Fruit fly (Drosophila melanogaster) whole organism, embryonic: ENCODE data around the gene E2f1.

Experiments used
- Awh ChIP-seq: fragments of 200-800 bp; sonication (Bioruptor generic); IDR thresholded peaks from 2 replicates; pipeline ENCODE4, ENCODE4 v1.3.6; 2022; ENCODE audit warnings: missing biosample characterization, missing genetic modification characterization
- B-H1 ChIP-seq: fragments of 200-800 bp; sonication (Bioruptor generic); IDR thresholded peaks from 3 replicates; pipeline ENCODE4 v1.3.6; 2022; ENCODE audit warnings: missing biosample characterization, missing genetic modification characterization
- Bteb2 ChIP-seq: fragments of 200-800 bp; sonication (Bioruptor generic); optimal IDR thresholded peaks from 2 replicates; lab custom pipeline; 2016; ENCODE audit warnings: missing biosample characterization, missing genetic modification characterization
- CG11247 ChIP-seq: fragments of 200-800 bp; sonication (Bioruptor generic); IDR thresholded peaks from 2 replicates; pipeline ENCODE4 v1.3.6; 2022; ENCODE audit warnings: missing biosample characterization, missing genetic modification characterization
- CG12391 ChIP-seq: fragments of 200-800 bp; sonication (Bioruptor generic); optimal IDR thresholded peaks from 3 replicates; lab custom pipeline; 2018; ENCODE audit warnings: missing biosample characterization, mild to moderate bottlenecking, missing genetic modification characterization, moderate library complexity
- CG12769 ChIP-seq: fragments of 200-800 bp; sonication (Bioruptor generic); optimal IDR thresholded peaks from 2 replicates; lab custom pipeline; 2019; ENCODE audit warnings: missing biosample characterization, mild to moderate bottlenecking, missing genetic modification characterization, moderate library complexity
- CG14860 ChIP-seq: fragments of 200-800 bp; sonication (Bioruptor generic); IDR thresholded peaks from 3 replicates; pipeline ENCODE4 v1.3.6; 2022; ENCODE audit warnings: missing biosample characterization, missing genetic modification characterization; ENCODE audit not compliant: partially characterized antibody
- CG14965 ChIP-seq: fragments of 200-800 bp; sonication (Bioruptor generic); optimal IDR thresholded peaks from 2 replicates; lab custom pipeline; 2016; ENCODE audit warnings: missing biosample characterization, missing genetic modification characterization, borderline replicate concordance
- CG1603 ChIP-seq: fragments of 200-800 bp; sonication (Bioruptor generic); optimal IDR thresholded peaks from 2 replicates; lab custom pipeline; 2019; ENCODE audit warnings: missing biosample characterization, mild to moderate bottlenecking, missing genetic modification characterization, moderate library complexity
- CG16813 ChIP-seq: fragments of 200-800 bp; sonication (Bioruptor generic); IDR thresholded peaks from 3 replicates; pipeline ENCODE4 v1.3.6; 2022; ENCODE audit warnings: missing biosample characterization, missing genetic modification characterization; ENCODE audit not compliant: partially characterized antibody
- CG17361 ChIP-seq: fragments of 200-800 bp; sonication (Bioruptor generic); IDR thresholded peaks from 3 replicates; pipeline ENCODE4 v1.3.6; 2022; ENCODE audit warnings: missing biosample characterization, missing genetic modification characterization
- CG17802 ChIP-seq: fragments of 200-800 bp; sonication (Bioruptor generic); optimal IDR thresholded peaks from 2 replicates; lab custom pipeline; 2018; ENCODE audit warnings: missing biosample characterization, mild to moderate bottlenecking, missing genetic modification characterization, moderate library complexity
- CG18599 ChIP-seq: fragments of 200-800 bp; sonication (Bioruptor generic); optimal IDR thresholded peaks from 3 replicates; lab custom pipeline; 2017; ENCODE audit warnings: missing biosample characterization, missing genetic modification characterization, mild to moderate bottlenecking, moderate library complexity, missing genetic modification reagents
- CG2116 ChIP-seq: fragments of 200-800 bp; sonication (Bioruptor generic); optimal IDR thresholded peaks from 3 replicates; lab custom pipeline; 2018; ENCODE audit warnings: missing biosample characterization, mild to moderate bottlenecking, missing genetic modification characterization
- CG2678 ChIP-seq: fragments of 200-800 bp; sonication (Bioruptor generic); optimal IDR thresholded peaks from 3 replicates; lab custom pipeline; 2019; ENCODE audit warnings: missing biosample characterization, mild to moderate bottlenecking, missing genetic modification characterization, moderate library complexity
- CG2875 ChIP-seq: fragments of 200-800 bp; sonication (Bioruptor generic); optimal IDR thresholded peaks from 2 replicates; lab custom pipeline; 2017; ENCODE audit warnings: missing biosample characterization, mild to moderate bottlenecking, missing genetic modification characterization, missing genetic modification reagents
- CG32772 ChIP-seq: fragments of 200-800 bp; sonication (Bioruptor generic); IDR thresholded peaks from 2 replicates; pipeline ENCODE4 v1.3.6; 2022; ENCODE audit warnings: missing biosample characterization, missing genetic modification characterization
- CG3838 ChIP-seq: fragments of 200-800 bp; sonication (Bioruptor generic); optimal IDR thresholded peaks from 3 replicates; lab custom pipeline; 2016; ENCODE audit warnings: missing biosample characterization, missing genetic modification characterization
- CG3847 ChIP-seq: fragments of 200-800 bp; sonication (Bioruptor generic); IDR thresholded peaks from 2 replicates; pipeline ENCODE4 v1.3.6; 2022; ENCODE audit warnings: missing biosample characterization, missing genetic modification characterization
- CG42726 ChIP-seq: fragments of 200-800 bp; sonication (Bioruptor generic); IDR thresholded peaks from 2 replicates; pipeline ENCODE4 v1.3.6; 2022; ENCODE audit warnings: missing biosample characterization, missing genetic modification characterization; ENCODE audit not compliant: partially characterized antibody
- CG4730 ChIP-seq: fragments of 200-800 bp; sonication (Bioruptor generic); IDR thresholded peaks from 2 replicates; pipeline ENCODE4 v1.3.6; 2022; ENCODE audit warnings: missing biosample characterization, missing genetic modification characterization
- CG8924 ChIP-seq: fragments of 200-800 bp; optimal IDR thresholded peaks from 3 replicates; lab custom pipeline; 2019; ENCODE audit warnings: missing biosample characterization, mild to moderate bottlenecking, missing genetic modification characterization, moderate library complexity
- Dad ChIP-seq: fragments of 200-800 bp; sonication (Bioruptor generic); optimal IDR thresholded peaks from 3 replicates; lab custom pipeline; 2016; ENCODE audit warnings: missing biosample characterization, missing genetic modification characterization
- Dbx ChIP-seq: fragments of 200-800 bp; sonication (Bioruptor generic); IDR thresholded peaks from 3 replicates; pipeline ENCODE4 v1.3.6; 2022; ENCODE audit warnings: missing biosample characterization, missing genetic modification characterization
- Deaf1 ChIP-seq: fragments of 200-800 bp; optimal IDR thresholded peaks from 3 replicates; lab custom pipeline; 2019; ENCODE audit warnings: missing biosample characterization, mild to moderate bottlenecking, missing genetic modification characterization, moderate library complexity
- E2f1 ChIP-seq: fragments of 200-800 bp; sonication (Bioruptor generic); IDR thresholded peaks from 2 replicates; pipeline ENCODE4 v1.3.6; 2022; ENCODE audit warnings: missing biosample characterization, missing genetic modification characterization
- H15 ChIP-seq: fragments of 200-800 bp; sonication (Bioruptor generic); IDR thresholded peaks from 3 replicates; pipeline ENCODE4 v1.3.6; 2022; ENCODE audit warnings: missing biosample characterization, missing genetic modification characterization
- Hr51 ChIP-seq, 2 experiments: fragments of 200-800 bp; sonication (Bioruptor generic); optimal IDR thresholded peaks; 2 replicates in 1 of 2; 3 replicates in 1 of 2; lab custom pipeline; 2016 to 2018; ENCODE audit warnings: missing biosample characterization in 2 of 2, missing genetic modification characterization in 2 of 2, mild to moderate bottlenecking in 1 of 2, moderate library complexity in 1 of 2
- MTF-1 ChIP-seq: fragments of 200-800 bp; sonication (Bioruptor generic); optimal IDR thresholded peaks from 2 replicates; lab custom pipeline; 2018; ENCODE audit warnings: missing biosample characterization, mild to moderate bottlenecking, missing genetic modification characterization, borderline replicate concordance
- Max ChIP-seq: fragments of 200-800 bp; sonication (Bioruptor generic); optimal IDR thresholded peaks from 2 replicates; lab custom pipeline; 2016; ENCODE audit warnings: missing biosample characterization, mild to moderate bottlenecking, missing genetic modification characterization
- Med ChIP-seq: fragments of 200-800 bp; sonication (Bioruptor generic); peaks from one replicate; lab custom pipeline; 2016; ENCODE audit warnings: missing biosample characterization, missing genetic modification characterization, mild to moderate bottlenecking, inconsistent platforms, moderate library complexity
- Opbp ChIP-seq: fragments of 200-800 bp; sonication (Bioruptor generic); IDR thresholded peaks from 3 replicates; pipeline ENCODE4 v1.3.6; 2022; ENCODE audit warnings: missing biosample characterization, missing genetic modification characterization; ENCODE audit not compliant: partially characterized antibody
- Rx ChIP-seq: fragments of 200-800 bp; sonication (Bioruptor generic); IDR thresholded peaks from 2 replicates; pipeline ENCODE4 v1.3.6; 2022; ENCODE audit warnings: missing biosample characterization, missing genetic modification characterization
- Sry-δ ChIP-seq: fragments of 200-800 bp; sonication (Bioruptor generic); optimal IDR thresholded peaks from 2 replicates; lab custom pipeline; 2016; ENCODE audit warnings: missing biosample characterization, missing genetic modification characterization
- Ssrp ChIP-seq: fragments of 200-800 bp; sonication (Bioruptor generic); optimal IDR thresholded peaks from 2 replicates; lab custom pipeline; 2018; ENCODE audit warnings: missing biosample characterization, mild to moderate bottlenecking, missing genetic modification characterization, moderate library complexity
- ara ChIP-seq: fragments of 200-800 bp; sonication (Bioruptor generic); IDR thresholded peaks from 2 replicates; pipeline ENCODE4 v1.3.6; 2022; ENCODE audit warnings: missing biosample characterization, missing genetic modification characterization
- chm ChIP-seq: fragments of 200-800 bp; sonication (Bioruptor generic); IDR thresholded peaks from 2 replicates; pipeline ENCODE4 v1.3.6; 2022; ENCODE audit warnings: missing biosample characterization, missing genetic modification characterization
- dmrt99B ChIP-seq: fragments of 200-800 bp; sonication (Bioruptor generic); optimal IDR thresholded peaks from 2 replicates; lab custom pipeline; 2018; ENCODE audit warnings: missing biosample characterization, mild to moderate bottlenecking, missing genetic modification characterization, moderate library complexity
- eve ChIP-seq, 2 experiments: fragments of >200 bp; optimal IDR thresholded peaks; 2 replicates each; lab custom pipeline; 2017; ENCODE audit warnings: missing biosample characterization in 2 of 2, missing genetic modification characterization in 2 of 2
- gro ChIP-seq: fragments of 200-800 bp; sonication (Bioruptor generic); optimal IDR thresholded peaks from 2 replicates; lab custom pipeline; 2016; ENCODE audit warnings: missing biosample characterization, missing genetic modification characterization
- otp ChIP-seq: fragments of 200-800 bp; sonication (Bioruptor generic); IDR thresholded peaks from 3 replicates; pipeline ENCODE4, ENCODE4 v1.3.6; 2022; ENCODE audit warnings: missing biosample characterization, missing genetic modification characterization
- pb ChIP-seq: fragments of 200-800 bp; sonication (Bioruptor generic); optimal IDR thresholded peaks from 3 replicates; lab custom pipeline; 2016; ENCODE audit warnings: missing biosample characterization, missing genetic modification characterization
- prd ChIP-seq, 3 experiments: fragments of >200 bp in 2 of 3; fragments of 200-800 bp in 1 of 3; sonication (Bioruptor generic) in 1 of 3; optimal IDR thresholded peaks in 2 of 3; IDR thresholded peaks in 1 of 3; 2 replicates in 2 of 3; 3 replicates in 1 of 3; pipeline versions ENCODE4 v1.3.6 to Lab custom; 2017 to 2022; ENCODE audit warnings: missing biosample characterization in 1 of 3, missing genetic modification characterization in 1 of 3
- sd ChIP-seq: fragments of 200-800 bp; sonication (Bioruptor generic); optimal IDR thresholded peaks from 3 replicates; lab custom pipeline; 2018; ENCODE audit warnings: missing biosample characterization, mild to moderate bottlenecking, missing genetic modification characterization, moderate library complexity
- sim ChIP-seq: fragments of 200-800 bp; sonication (Bioruptor generic); IDR thresholded peaks from 2 replicates; pipeline ENCODE4 v1.3.6; 2022; ENCODE audit warnings: missing biosample characterization, missing genetic modification characterization
- slbo ChIP-seq: fragments of 200-800 bp; sonication (Bioruptor generic); IDR thresholded peaks from 2 replicates; pipeline ENCODE4 v1.3.6; 2022; ENCODE audit warnings: missing biosample characterization, missing genetic modification characterization
- sqz ChIP-seq: fragments of 200-800 bp; sonication (Bioruptor generic); optimal IDR thresholded peaks from 3 replicates; lab custom pipeline; 2018; ENCODE audit warnings: missing biosample characterization, mild to moderate bottlenecking, missing genetic modification characterization
- sug ChIP-seq: fragments of 200-800 bp; optimal IDR thresholded peaks from 2 replicates; lab custom pipeline; 2019; ENCODE audit warnings: missing biosample characterization, mild to moderate bottlenecking, missing genetic modification characterization, moderate library complexity
- tap ChIP-seq: fragments of 200-800 bp; optimal IDR thresholded peaks from 3 replicates; lab custom pipeline; 2019; ENCODE audit warnings: missing biosample characterization, mild to moderate bottlenecking, missing genetic modification characterization, moderate library complexity
- usp ChIP-seq: fragments of >200 bp; optimal IDR thresholded peaks from 2 replicates; lab custom pipeline; 2017; ENCODE audit warnings: missing biosample characterization, missing genetic modification characterization

E2f1 gene

dm6 chr3R:21658281-21658680, 2.4 kb downstream of the E2f1 start (continued):
- TF ChIP-seq sug (tag; lab: Kevin White, UChicago) = no peak
- TF ChIP-seq CG8924 (tag; lab: Kevin White, UChicago) = no peak
- no peak for TF ChIP-seq CG2875 (GFP tag; lab: Kevin White, UChicago)
- TF ChIP-seq E2f1 (GFP tag; lab: Robert Waterston, UW) = no peak
- TF ChIP-seq gro = no peak
- no peak for TF ChIP-seq CG2116
- TF ChIP-seq chm (GFP tag; lab: Robert Waterston, UW) = no peak
- TF ChIP-seq MTF-1 = no peak
- TF ChIP-seq pb = no peak
- TF ChIP-seq ara = peak; percentile 38; the same call in 1 of the 2 replicates
- TF ChIP-seq Deaf1 = peak; percentile 10

dm6 chr3R:21657489-21658018, 3.1 kb downstream of the E2f1 start:
- TF ChIP-seq sqz (GFP tag; lab: Kevin White, UChicago) (no peak), Med (peak; percentile 6), CG18599 (GFP tag; lab: Kevin White, UChicago) (no peak), Opbp (no peak), slbo (GFP tag; lab: Robert Waterston, UW) (no peak), CG11247 (no peak), Bteb2 (GFP tag; lab: Kevin White, UChicago) (no peak), Sry-δ (peak; percentile 9), Awh (GFP tag; lab: Robert Waterston, UW) (no peak), CG3838 (GFP tag; lab: Kevin White, UChicago) (no peak), CG2678 (no peak), CG12769 (tag; lab: Kevin White, UChicago) (peak; percentile 22), dmrt99B (tag; lab: Kevin White, UChicago) (no peak), CG17361 (GFP tag; lab: Robert Waterston, UW) (no peak), CG17802 (no peak), Ssrp (tag; lab: Kevin White, UChicago) (no peak), Dad (GFP tag; lab: Kevin White, UChicago) (no peak), prd (optimal IDR thresholded peaks at IDR 0.05; lab: Kevin White, UChicago) (no peak), prd (GFP tag; IDR thresholded peaks at IDR 0.05; lab: Robert Waterston, UW) (no peak), CG14965 (GFP tag; lab: Kevin White, UChicago) (no peak), Max (GFP tag; lab: Kevin White, UChicago) (no peak), usp (GFP tag; lab: Kevin White, UChicago) (no peak), Hr51 (GFP tag; optimal IDR thresholded peaks at IDR 0.05; lab: Kevin White, UChicago) (peak in 1 of 2 experiments; percentile 10), CG42726 (GFP tag; lab: Robert Waterston, UW) (no peak), Dbx (GFP tag; lab: Robert Waterston, UW) (no peak), CG3847 (no peak), Rx (no peak), sd (no peak), B-H1 (GFP tag; lab: Robert Waterston, UW) (no peak), H15 (GFP tag; lab: Robert Waterston, UW) (no peak), CG16813 (GFP tag; lab: Robert Waterston, UW) (no peak), tap (tag; lab: Kevin White, UChicago) (no peak), sim (GFP tag; lab: Robert Waterston, UW) (no peak), eve (GFP tag; optimal IDR thresholded peaks at IDR 0.05; lab: Kevin White, UChicago) (peak in 1 of 2 experiments; percentile 78), CG32772 (GFP tag; lab: Robert Waterston, UW) (no peak), CG4730 (GFP tag; lab: Robert Waterston, UW) (no peak), CG14860 (GFP tag; lab: Robert Waterston, UW) (no peak), CG1603 (tag; lab: Kevin White, UChicago) (no peak), otp (GFP tag; lab: Robert Waterston, UW) (no peak), CG12391 (tag; lab: Kevin White, UChicago) (no peak)
